Worm (Caenorhabditis elegans) whole organism, L1 larva: ENCODE measurements around the gene Y65A5A.24.
A peak's percentile ranks its signal among the peaks of the same experiment; 100 is the strongest.

Experiments
- C16A3.4 ChIP-seq: fragments of 150-350 bp; optimal IDR thresholded peaks from 2 replicates; lab custom pipeline; 2014; ENCODE audit warnings: missing biosample characterization, missing genetic modification characterization
- C34B4.2 ChIP-seq: sonication (generic microtip); optimal IDR thresholded peaks from 2 replicates; lab custom pipeline; 2017; ENCODE audit warnings: mild to moderate bottlenecking, missing genetic modification characterization, missing compliant biosample characterization
- Y116A8C.19 ChIP-seq: sonication (generic microtip); optimal IDR thresholded peaks from 2 replicates; lab custom pipeline; 2016; ENCODE audit warnings: missing compliant biosample characterization, missing genetic modification characterization, borderline replicate concordance
- aha-1 ChIP-seq: fragments of 150-350 bp; optimal IDR thresholded peaks from 2 replicates; lab custom pipeline; 2014; ENCODE audit warnings: missing biosample characterization, missing genetic modification characterization
- ama-1 ChIP-seq: fragments of 150-350 bp; optimal IDR thresholded peaks from 2 replicates; lab custom pipeline; 2014
- ceh-63 ChIP-seq: fragments of 200-800 bp; sonication (Bioruptor generic); optimal IDR thresholded peaks from 2 replicates; lab custom pipeline; 2018; ENCODE audit warnings: mild to moderate bottlenecking, missing genetic modification characterization, missing compliant biosample characterization
- ceh-82 ChIP-seq, 3 experiments: fragments of 150-350 bp in 1 of 3; sonication (generic microtip) in 2 of 3; optimal IDR thresholded peaks; 2 replicates each; lab custom pipeline; 2014 to 2017; ENCODE audit warnings: missing biosample characterization in 3 of 3, missing genetic modification characterization in 3 of 3
- efl-1 ChIP-seq, 4 experiments: fragments of 150-350 bp; optimal IDR thresholded peaks in 3 of 4; peaks in 1 of 4; 1 replicate in 1 of 4; 2 replicates in 3 of 4; lab custom pipeline; 2014; ENCODE audit warnings: missing biosample characterization in 2 of 4, missing genetic modification characterization in 2 of 4, missing genetic modification reagents in 2 of 4
- egl-13 ChIP-seq: sonication (generic microtip); optimal IDR thresholded peaks from 2 replicates; lab custom pipeline; 2016; ENCODE audit warnings: missing genotype, missing genetic modification reagents, missing genetic modification characterization, missing compliant biosample characterization
- ets-5 ChIP-seq: fragments of 200-800 bp; sonication (Bioruptor generic); IDR thresholded peaks from 2 replicates; pipeline ENCODE4 v1.3.6; 2022; ENCODE audit warnings: missing genetic modification characterization, missing compliant biosample characterization
- fkh-10 ChIP-seq: sonication (generic microtip); optimal IDR thresholded peaks from 2 replicates; lab custom pipeline; 2017; ENCODE audit warnings: missing biosample characterization, missing genetic modification reagents, missing genetic modification characterization
- grh-1 ChIP-seq: fragments of 200-800 bp; sonication (Bioruptor generic); IDR thresholded peaks from 2 replicates; pipeline ENCODE4 v1.3.6; 2022; ENCODE audit warnings: missing genetic modification reagents, missing genetic modification characterization, missing compliant biosample characterization
- hpl-2 ChIP-seq: fragments of 150-350 bp; optimal IDR thresholded peaks from 2 replicates; lab custom pipeline; 2014; ENCODE audit warnings: missing biosample characterization, missing genetic modification reagents, missing genetic modification characterization
- irx-1 ChIP-seq: sonication (generic microtip); optimal IDR thresholded peaks from 2 replicates; lab custom pipeline; 2016; ENCODE audit warnings: missing genetic modification characterization, missing compliant biosample characterization
- jun-1 ChIP-seq: fragments of 150-350 bp; optimal IDR thresholded peaks from 2 replicates; lab custom pipeline; 2014; ENCODE audit warnings: missing biosample characterization, missing genetic modification reagents, missing genetic modification characterization
- lin-15B ChIP-seq: fragments of 150-350 bp; sonication (generic microtip); optimal IDR thresholded peaks from 3 replicates; lab custom pipeline; 2014; ENCODE audit warnings: missing biosample characterization, missing genetic modification characterization
- lir-3 ChIP-seq: sonication (generic microtip); optimal IDR thresholded peaks from 2 replicates; lab custom pipeline; 2016; ENCODE audit warnings: mild to moderate bottlenecking, missing genetic modification characterization, moderate library complexity, missing compliant biosample characterization; ENCODE audit not compliant: poor library complexity
- lsy-2 ChIP-seq, 2 experiments: fragments of 150-350 bp; optimal IDR thresholded peaks; 2 replicates each; lab custom pipeline; 2014; ENCODE audit warnings: missing biosample characterization in 2 of 2, missing genetic modification characterization in 2 of 2
- mdl-1 ChIP-seq, 2 experiments: fragments of 150-350 bp; optimal IDR thresholded peaks; 2 replicates each; lab custom pipeline; 2014 to 2017; ENCODE audit warnings: missing biosample characterization in 2 of 2, missing genetic modification characterization in 2 of 2, inconsistent platforms in 1 of 2
- mef-2 ChIP-seq: fragments of 150-350 bp; optimal IDR thresholded peaks from 2 replicates; lab custom pipeline; 2014; ENCODE audit warnings: missing biosample characterization, missing genetic modification characterization
- nhr-19 ChIP-seq: fragments of 200-800 bp; sonication (Bioruptor generic); conservative IDR thresholded peaks from 2 replicates; pipeline ENCODE4 v1.3.6; 2022; ENCODE audit warnings: missing genetic modification characterization, missing compliant biosample characterization
- nhr-20 ChIP-seq: sonication (generic microtip); optimal IDR thresholded peaks from 2 replicates; lab custom pipeline; 2016; ENCODE audit warnings: mild to moderate bottlenecking, missing genetic modification characterization, missing compliant biosample characterization
- nhr-237 ChIP-seq: fragments of 150-350 bp; optimal IDR thresholded peaks from 2 replicates; lab custom pipeline; 2014; ENCODE audit warnings: missing biosample characterization, missing genetic modification characterization
- nhr-28 ChIP-seq: fragments of 150-350 bp; optimal IDR thresholded peaks from 2 replicates; lab custom pipeline; 2014; ENCODE audit warnings: missing biosample characterization, missing genetic modification characterization
- nhr-47 ChIP-seq: sonication (generic microtip); optimal IDR thresholded peaks from 2 replicates; lab custom pipeline; 2016; ENCODE audit warnings: mild to moderate bottlenecking, missing genetic modification characterization, moderate library complexity, missing compliant biosample characterization
- nhr-76 ChIP-seq: sonication (generic microtip); optimal IDR thresholded peaks from 2 replicates; lab custom pipeline; 2017; ENCODE audit warnings: missing biosample characterization, missing genetic modification characterization
- nhr-77 ChIP-seq: fragments of 150-350 bp; optimal IDR thresholded peaks from 2 replicates; lab custom pipeline; 2014; ENCODE audit warnings: missing biosample characterization, missing genetic modification characterization
- pag-3 ChIP-seq: sonication (generic microtip); optimal IDR thresholded peaks from 2 replicates; lab custom pipeline; 2017; ENCODE audit warnings: missing genetic modification characterization, mild to moderate bottlenecking, missing compliant biosample characterization, antibody characterized with exemption, borderline replicate concordance; ENCODE audit not compliant: insufficient read depth
- pax-3 ChIP-seq: fragments of 200-800 bp; sonication (Bioruptor generic); optimal IDR thresholded peaks from 2 replicates; lab custom pipeline; 2018; ENCODE audit warnings: mild to moderate bottlenecking, missing genetic modification characterization, moderate library complexity, missing compliant biosample characterization
- pqm-1 ChIP-seq: sonication (generic microtip); optimal IDR thresholded peaks from 3 replicates; lab custom pipeline; 2017; ENCODE audit warnings: missing biosample characterization, missing genetic modification characterization
- skn-1 ChIP-seq: fragments of 150-350 bp; optimal IDR thresholded peaks from 2 replicates; lab custom pipeline; 2014; ENCODE audit warnings: missing biosample characterization, missing genetic modification characterization
- snpc-4 ChIP-seq: fragments of 150-350 bp; optimal IDR thresholded peaks from 2 replicates; lab custom pipeline; 2014; ENCODE audit warnings: missing biosample characterization, missing genetic modification characterization
- snu-23 ChIP-seq: sonication (generic microtip); optimal IDR thresholded peaks from 2 replicates; lab custom pipeline; 2016; ENCODE audit warnings: missing genetic modification characterization, missing compliant biosample characterization
- sptf-1 ChIP-seq: fragments of 150-350 bp; optimal IDR thresholded peaks from 2 replicates; lab custom pipeline; 2014; ENCODE audit warnings: missing biosample characterization, missing genetic modification characterization
- sup-37 ChIP-seq: fragments of 200-800 bp; sonication (Bioruptor generic); optimal IDR thresholded peaks from 2 replicates; lab custom pipeline; 2018; ENCODE audit warnings: mild to moderate bottlenecking, missing genetic modification characterization, missing compliant biosample characterization
- unc-130 ChIP-seq: fragments of 150-350 bp; optimal IDR thresholded peaks from 2 replicates; lab custom pipeline; 2017; ENCODE audit warnings: missing biosample characterization, missing genetic modification characterization, inconsistent platforms
- unc-30 ChIP-seq: sonication (generic microtip); optimal IDR thresholded peaks from 2 replicates; lab custom pipeline; 2017; ENCODE audit warnings: missing biosample characterization, missing genetic modification characterization
- unc-62 ChIP-seq: fragments of 150-350 bp; optimal IDR thresholded peaks from 2 replicates; lab custom pipeline; 2014; ENCODE audit warnings: missing biosample characterization, missing genetic modification reagents, missing genetic modification characterization
- unc-86 ChIP-seq: sonication (generic microtip); optimal IDR thresholded peaks from 2 replicates; lab custom pipeline; 2016; ENCODE audit warnings: missing genetic modification characterization, missing compliant biosample characterization
- unc-98 ChIP-seq: fragments of 200-800 bp; sonication (Bioruptor generic); IDR thresholded peaks from 2 replicates; pipeline ENCODE4 v1.3.6; 2022; ENCODE audit warnings: missing genetic modification characterization, missing compliant biosample characterization
- vab-15 ChIP-seq: sonication (generic microtip); optimal IDR thresholded peaks from 2 replicates; lab custom pipeline; 2017; ENCODE audit warnings: missing genotype, mild to moderate bottlenecking, missing genetic modification characterization, missing compliant biosample characterization
- xbp-1 ChIP-seq: sonication (generic microtip); optimal IDR thresholded peaks from 2 replicates; lab custom pipeline; 2016; ENCODE audit warnings: missing genetic modification characterization, missing compliant biosample characterization
- zip-4 ChIP-seq: fragments of 200-800 bp; sonication (Bioruptor generic); optimal IDR thresholded peaks from 2 replicates; lab custom pipeline; 2018; ENCODE audit warnings: mild to moderate bottlenecking, missing genetic modification characterization, moderate library complexity, missing compliant biosample characterization
- ztf-11 ChIP-seq, 2 experiments: sonication (generic microtip); optimal IDR thresholded peaks; 2 replicates each; lab custom pipeline; 2016 to 2017; ENCODE audit warnings: missing genetic modification characterization in 2 of 2, missing biosample characterization in 1 of 2, missing compliant biosample characterization in 1 of 2

The Y65A5A.24 gene

DNA sequence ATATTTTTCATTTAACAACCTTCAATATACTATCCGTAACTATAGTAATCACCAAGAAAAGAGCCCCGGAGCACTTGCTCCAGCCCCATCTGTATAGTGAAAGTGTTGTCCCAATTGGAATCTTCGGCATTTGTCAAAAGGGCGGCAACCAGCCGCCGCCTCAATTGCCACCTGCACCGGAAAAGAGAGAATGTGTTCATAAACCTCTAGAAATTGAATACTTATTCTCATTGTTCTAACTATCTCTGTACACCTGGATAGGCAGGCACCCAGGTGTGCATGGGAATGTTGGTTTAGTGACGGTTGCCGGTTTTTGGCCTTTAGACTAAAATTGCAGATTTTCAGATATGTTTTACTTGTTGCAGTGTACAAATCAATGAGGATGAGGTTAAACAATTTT, 15.8 kb upstream of the Y65A5A.24 start:
- no peak for TF ChIP-seq efl-1 (optimal IDR thresholded peaks at IDR 0.05; lab: Kevin White, UChicago)
- TF ChIP-seq efl-1 (GFP tag; optimal IDR thresholded peaks at IDR 0.05 in 1 of 2; lab: Kevin White, UChicago): peak in 1 of 2 experiments; percentile 77
- TF ChIP-seq snu-23 (GFP tag; lab: Kevin White, UChicago): no peak
- TF ChIP-seq, all 84 proteins: peak for 1

DNA sequence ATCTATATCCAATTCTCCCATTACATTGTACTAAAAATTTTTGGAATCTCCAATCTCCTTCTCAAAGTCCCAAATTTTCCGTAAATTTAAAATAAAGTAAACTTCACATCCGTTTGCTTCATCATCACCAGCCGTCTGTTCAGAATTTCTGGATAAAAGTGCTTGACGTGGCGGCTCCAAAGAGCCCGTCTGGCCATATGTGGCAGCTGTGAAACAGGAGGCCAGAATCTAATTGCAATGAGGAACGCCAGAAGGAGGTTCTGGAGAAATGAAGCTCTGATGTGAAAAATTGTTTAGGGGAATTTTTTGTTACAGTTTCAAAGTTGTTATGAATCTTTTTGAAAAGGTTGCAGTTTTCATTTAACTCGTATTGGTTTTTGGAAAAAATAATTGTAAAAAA, 13.5 kb upstream of the Y65A5A.24 start:
- no peak for TF ChIP-seq mef-2 (tag; lab: Kevin White, UChicago)
- TF ChIP-seq efl-1 (optimal IDR thresholded peaks at IDR 0.05; lab: Kevin White, UChicago): no peak
- peak in 1 of 2 experiments; percentile 59 for TF ChIP-seq efl-1 (GFP tag; optimal IDR thresholded peaks at IDR 0.05 in 1 of 2; lab: Kevin White, UChicago)

DNA sequence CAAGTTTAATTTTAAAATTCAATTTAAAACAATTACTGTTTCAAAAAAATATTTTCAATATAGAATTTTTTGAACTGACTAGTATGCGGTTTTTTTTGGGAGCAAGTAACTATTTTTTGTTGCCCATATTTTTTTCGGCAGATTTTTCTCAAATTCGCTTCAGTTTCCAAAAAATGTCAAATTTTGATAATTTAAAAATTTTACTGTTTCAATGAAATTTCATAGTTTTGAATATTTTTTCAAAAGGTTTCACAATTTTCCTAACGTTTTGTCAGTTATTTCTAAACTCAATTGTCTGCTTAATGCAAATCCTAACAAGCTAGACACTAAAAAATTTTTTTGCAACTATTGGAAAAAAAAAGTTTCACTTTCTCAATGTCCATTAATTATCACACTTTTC, 12.8 kb upstream of the Y65A5A.24 start:
- TF ChIP-seq ztf-11 (tag; optimal IDR thresholded peaks at IDR 0.05; lab: Kevin White, UChicago) (no peak), jun-1 (tag; lab: Kevin White, UChicago) (no peak), xbp-1 (tag; lab: Kevin White, UChicago) (no peak), sup-37 (no peak), ets-5 (no peak), unc-62 (GFP tag; lab: Kevin White, UChicago) (no peak), sptf-1 (no peak)

DNA sequence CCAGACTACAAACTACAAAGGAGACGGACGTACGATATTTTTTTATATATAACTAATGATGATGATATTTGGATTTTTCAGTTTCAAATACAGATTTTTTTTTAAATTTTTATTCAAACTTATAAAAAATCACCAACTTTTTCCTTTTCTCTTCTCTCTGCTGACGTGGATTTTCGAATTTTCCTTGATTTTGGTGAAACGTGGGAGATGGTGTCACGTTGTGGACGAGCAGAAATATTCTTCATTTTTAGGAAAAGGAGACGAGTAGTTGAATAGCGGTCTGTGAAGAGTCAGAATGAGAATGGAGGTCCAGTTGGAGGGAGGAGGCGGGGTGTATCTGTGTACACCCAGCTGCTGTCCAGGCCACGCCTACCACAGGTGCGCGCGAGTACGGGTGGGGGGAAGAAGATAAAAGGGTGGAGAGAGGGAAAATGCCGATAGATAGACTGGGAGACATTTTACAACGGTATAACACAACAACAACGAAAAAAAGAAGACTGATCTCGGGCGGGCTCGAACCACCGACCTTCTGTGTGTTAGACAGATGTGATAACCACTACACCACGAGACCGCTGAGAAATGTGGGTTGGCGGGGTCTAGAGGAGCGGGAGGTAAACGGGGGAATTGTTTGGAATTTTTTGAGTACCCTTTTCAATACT, 11.7 kb upstream of the Y65A5A.24 start, which contains the start of gene Y7A9D.1:
Y7A9D.1 (minus strand) TSS at position 283 of the 659 bp plus-strand sequence.
- TF ChIP-seq hpl-2: no peak
- no peak for TF ChIP-seq vab-15
- peak; percentile 39 for TF ChIP-seq xbp-1 (tag; lab: Kevin White, UChicago)
- TF ChIP-seq unc-98 (GFP tag; lab: Robert Waterston, UW): no peak
- no peak for TF ChIP-seq zip-4 (GFP tag; lab: Kevin White, UChicago)
- no peak for TF ChIP-seq sup-37
- TF ChIP-seq lin-15B (tag; lab: Kevin White, UChicago): no peak
- TF ChIP-seq snpc-4 (tag; lab: Kevin White, UChicago): peak; percentile 20
- TF ChIP-seq egl-13 (tag; lab: Kevin White, UChicago): no peak
- peak; percentile 38; the same call in 1 of the 2 replicates for TF ChIP-seq grh-1 (GFP tag; lab: Robert Waterston, UW)
- peak in 1 of 2 experiments; percentile 38 for TF ChIP-seq ztf-11 (tag; optimal IDR thresholded peaks at IDR 0.05; lab: Kevin White, UChicago)
- no peak for TF ChIP-seq pqm-1 (tag; lab: Kevin White, UChicago)
- peak; percentile 5 for TF ChIP-seq pax-3 (tag; lab: Kevin White, UChicago)
- no peak for TF ChIP-seq ceh-63 (GFP tag; lab: Kevin White, UChicago)
- peak; percentile 17 for TF ChIP-seq pag-3 (tag; lab: Kevin White, UChicago)
- no peak for TF ChIP-seq unc-30 (tag; lab: Kevin White, UChicago)
- TF ChIP-seq nhr-76 (tag; lab: Kevin White, UChicago): no peak
- TF ChIP-seq nhr-77: peak; percentile 76
- no peak for TF ChIP-seq ets-5
- no peak for TF ChIP-seq nhr-28 (tag; lab: Kevin White, UChicago)
- TF ChIP-seq fkh-10 (GFP tag; lab: Kevin White, UChicago): no peak
- peak; percentile 8 to 35 (median 22) for TF ChIP-seq ceh-82 (tag; optimal IDR thresholded peaks at IDR 0.05; lab: Kevin White, UChicago)
- TF ChIP-seq nhr-237 (tag; lab: Kevin White, UChicago): no peak
- peak; percentile 22 for TF ChIP-seq unc-86 (tag; lab: Kevin White, UChicago)
- no peak for TF ChIP-seq mef-2 (tag; lab: Kevin White, UChicago)
- TF ChIP-seq lsy-2 (tag; optimal IDR thresholded peaks at IDR 0.05; lab: Kevin White, UChicago): peak; percentile 37 to 39
- TF ChIP-seq efl-1 (optimal IDR thresholded peaks at IDR 0.05; lab: Kevin White, UChicago): peak; percentile 23 to 54
- peak; percentile 19 to 91 for TF ChIP-seq efl-1 (GFP tag; optimal IDR thresholded peaks at IDR 0.05 in 1 of 2; lab: Kevin White, UChicago)
- peak in 1 of 2 experiments; percentile 59 for TF ChIP-seq mdl-1 (tag; optimal IDR thresholded peaks at IDR 0.05; lab: Kevin White, UChicago)
- TF ChIP-seq nhr-19 (GFP tag; lab: Robert Waterston, UW): peak; percentile 72
- no peak for TF ChIP-seq Y116A8C.19 (tag; lab: Kevin White, UChicago)
- no peak for TF ChIP-seq aha-1 (tag; lab: Kevin White, UChicago)
- TF ChIP-seq nhr-47 (tag; lab: Kevin White, UChicago): peak; percentile 67
- no peak for TF ChIP-seq ama-1 (lab: Kevin White, UChicago)
- peak; percentile 57 for TF ChIP-seq unc-130 (tag; lab: Kevin White, UChicago)
- peak; percentile 65 for TF ChIP-seq nhr-20 (tag; lab: Kevin White, UChicago)
- peak; percentile 33 for TF ChIP-seq lir-3 (tag; lab: Kevin White, UChicago)
- TF ChIP-seq snu-23 (GFP tag; lab: Kevin White, UChicago): peak; percentile 74
- TF ChIP-seq C34B4.2 (tag; lab: Kevin White, UChicago): no peak
- peak; percentile 51 for TF ChIP-seq C16A3.4
- TF ChIP-seq skn-1: no peak
- TF ChIP-seq irx-1 (tag; lab: Kevin White, UChicago): peak; percentile 39
